Fruit fly (Drosophila melanogaster): ENCODE measurements around the gene CG10841.

DNA sequence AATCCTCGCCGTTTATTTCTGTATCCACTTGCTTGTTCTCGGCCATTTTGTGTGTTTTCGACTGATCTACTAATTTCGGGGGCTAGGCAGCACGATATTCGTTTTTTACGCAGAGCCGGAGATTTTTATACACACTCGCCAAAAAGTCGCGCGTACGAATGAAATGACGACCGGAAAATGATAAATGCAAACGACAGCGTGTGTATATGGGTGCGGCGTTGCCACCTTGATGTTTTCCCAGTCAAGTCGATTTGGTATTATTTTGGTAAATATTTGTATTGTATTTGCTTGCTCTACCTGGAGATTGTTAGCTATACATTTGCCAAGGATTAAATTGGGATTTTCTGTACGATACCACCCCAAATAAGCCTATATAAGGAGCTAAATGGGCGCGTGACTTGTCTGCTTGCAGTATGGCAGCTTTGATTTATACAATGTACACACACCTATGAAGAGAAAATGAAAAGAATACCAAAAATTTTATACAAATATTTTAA, 14.2 kb downstream of the CG10841 start, which contains the start of gene sqd:
- TF ChIP-seq psq (GFP tag; optimal IDR thresholded peaks at IDR 0.05) (no peak), brk (GFP tag; optimal IDR thresholded peaks at IDR 0.05) (peak; percentile 3), dl (GFP tag; optimal IDR thresholded peaks at IDR 0.05; ENCODE audit: insufficient read depth in 1 of 2, partially characterized antibody in 2 of 2) (no peak), Jra (GFP tag; optimal IDR thresholded peaks at IDR 0.05) (no peak), lola (GFP tag; optimal IDR thresholded peaks at IDR 0.05) (no peak), sage (GFP tag; optimal IDR thresholded peaks at IDR 0.05) (peak; percentile 1), usp (GFP tag; optimal IDR thresholded peaks at IDR 0.05) (no peak), CG9705 (GFP tag; optimal IDR thresholded peaks at IDR 0.05) (peak; percentile 42), OdsH (GFP tag; optimal IDR thresholded peaks at IDR 0.05) (peak; percentile 47), dmrt93B (GFP tag; optimal IDR thresholded peaks at IDR 0.05) (peak; percentile 54), Abd-B (GFP tag; optimal IDR thresholded peaks at IDR 0.05) (no peak), h (GFP tag; optimal IDR thresholded peaks at IDR 0.05) (peak; percentile 69), CG32264 (GFP tag; optimal IDR thresholded peaks at IDR 0.05) (peak; percentile 22), Myc (optimal IDR thresholded peaks at IDR 0.05) (peak; percentile 23)

Data from whole organism, wandering third instar larva.